Worm (Caenorhabditis elegans): ENCODE data around the gene cpr-9.

DNA sequence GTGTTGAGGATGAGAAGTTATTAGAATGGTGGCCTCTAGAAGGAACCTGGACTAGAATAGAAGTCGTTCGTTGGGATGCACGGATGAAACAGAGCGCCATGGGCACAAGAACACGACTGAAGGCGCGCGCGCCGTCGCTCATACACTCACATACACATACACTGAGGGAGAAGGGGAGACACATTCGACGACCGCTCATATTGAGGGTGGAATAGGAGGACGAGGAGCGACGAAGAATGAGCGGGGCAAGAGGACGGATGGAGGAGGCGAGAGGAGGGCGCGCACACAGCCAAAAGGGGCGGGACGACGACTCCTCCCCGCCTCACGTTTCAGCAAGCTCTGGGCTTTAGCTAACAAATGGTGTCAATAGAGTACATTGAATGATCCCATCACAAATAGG lies 35.9 kb downstream of the cpr-9 start:
- peak; percentile 60 for TF ChIP-seq him-1 (tag; optimal IDR thresholded peaks at IDR 0.05)
- no peak for TF ChIP-seq dao-5 (tag; optimal IDR thresholded peaks at IDR 0.05)

Data from whole organism, L4/young adult.